Fruit fly (Drosophila melanogaster) whole organism, pupa: ENCODE measurements around the gene CG7523.

Source experiments
- CG10348 ChIP-seq: fragments of 200-800 bp; sonication (Bioruptor generic); IDR thresholded peaks from 2 replicates; pipeline ENCODE4 v1.3.6; 2022; ENCODE audit warnings: missing biosample characterization, missing genetic modification characterization
- CG15710 ChIP-seq: fragments of 200-800 bp; sonication (Bioruptor generic); optimal IDR thresholded peaks from 2 replicates; lab custom pipeline; 2018; ENCODE audit warnings: missing biosample characterization, mild to moderate bottlenecking, missing genetic modification characterization, moderate library complexity
- CG17806 ChIP-seq: fragments of 200-800 bp; sonication (Bioruptor generic); optimal IDR thresholded peaks from 2 replicates; lab custom pipeline; 2018; ENCODE audit warnings: missing biosample characterization, mild to moderate bottlenecking, missing genetic modification characterization, moderate library complexity
- CG34367 ChIP-seq: fragments of 200-800 bp; sonication (Bioruptor generic); optimal IDR thresholded peaks from 2 replicates; lab custom pipeline; 2018; ENCODE audit warnings: missing biosample characterization, mild to moderate bottlenecking, missing genetic modification characterization
- CG8301 ChIP-seq: fragments of 200-800 bp; sonication (Bioruptor generic); optimal IDR thresholded peaks from 2 replicates; lab custom pipeline; 2018; ENCODE audit warnings: missing biosample characterization, mild to moderate bottlenecking, missing genetic modification characterization
- D1 ChIP-seq: fragments of 200-800 bp; sonication (Bioruptor generic); optimal IDR thresholded peaks from 2 replicates; lab custom pipeline; 2018; ENCODE audit warnings: missing biosample characterization, mild to moderate bottlenecking, missing genetic modification characterization, moderate library complexity
- Ets98B ChIP-seq: fragments of 200-800 bp; sonication (Bioruptor generic); IDR thresholded peaks from 2 replicates; pipeline ENCODE4 v1.3.6; 2022; ENCODE audit warnings: missing biosample characterization, missing genetic modification characterization
- gl ChIP-seq: fragments of 200-800 bp; sonication (Bioruptor generic); optimal IDR thresholded peaks from 2 replicates; lab custom pipeline; 2018; ENCODE audit warnings: missing biosample characterization, mild to moderate bottlenecking, missing genetic modification characterization

dm6 chr3R:17711646-17711975, 40.9 kb upstream of the CG7523 start:
- TF ChIP-seq CG34367 (no peak), CG17806 (no peak), CG10348 (no peak), CG8301 (tag; lab: Kevin White, UChicago) (no peak), CG15710 (no peak), D1 (tag; lab: Kevin White, UChicago) (no peak), gl (tag; lab: Kevin White, UChicago) (no peak), Ets98B (no peak)
